Worm (Caenorhabditis elegans): ENCODE measurements around the gene T02D1.9.

DNA sequence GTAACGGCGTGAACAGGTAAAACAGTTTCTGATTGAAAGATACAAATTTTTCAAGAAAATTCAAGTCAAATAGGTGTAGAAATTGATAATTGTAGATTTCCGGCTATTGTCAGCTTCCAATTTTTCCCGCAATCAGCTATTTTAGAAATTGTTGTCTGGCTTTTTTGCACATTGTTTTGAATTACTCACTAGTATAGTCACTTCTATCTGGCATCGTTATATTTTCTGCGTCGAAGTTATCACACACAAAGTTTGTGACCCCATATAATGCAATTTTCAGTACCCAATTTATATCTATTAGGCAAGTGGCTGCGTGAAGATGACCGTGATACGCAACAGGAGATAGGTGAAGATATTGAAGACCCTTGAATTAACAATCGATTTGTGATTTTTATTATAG is 27.8 kb upstream of the T02D1.9 start:
- TF ChIP-seq pha-4 (tag; optimal IDR thresholded peaks at IDR 0.05) (no peak), rnt-1 (tag; optimal IDR thresholded peaks at IDR 0.05) (no peak), ama-1 (optimal IDR thresholded peaks at IDR 0.05) (no peak), fax-1 (tag; optimal IDR thresholded peaks at IDR 0.05) (no peak), che-1 (tag; optimal IDR thresholded peaks at IDR 0.05) (no peak), fkh-10 (GFP tag; optimal IDR thresholded peaks at IDR 0.05) (no peak), nhr-11 (tag; optimal IDR thresholded peaks at IDR 0.05) (no peak), madf-2 (tag; optimal IDR thresholded peaks at IDR 0.05) (no peak), K09A11.1 (tag; optimal IDR thresholded peaks at IDR 0.05; ENCODE audit: insufficient read depth) (no peak), lin-11 (tag; optimal IDR thresholded peaks at IDR 0.05) (no peak)

Data from whole organism, late embryonic.